Worm (Caenorhabditis elegans) whole organism, L1 larva: ENCODE results near the gene H13N06.7.

Source experiments
- blmp-1 ChIP-seq: fragments of 150-350 bp; optimal IDR thresholded peaks from 2 replicates; lab custom pipeline; 2014; ENCODE audit warnings: missing biosample characterization, missing genetic modification characterization
- dpl-1 ChIP-seq, 3 experiments: fragments of 150-350 bp in 2 of 3; sonication (generic microtip) in 1 of 3; optimal IDR thresholded peaks; 2 replicates each; lab custom pipeline; 2014 to 2017; ENCODE audit warnings: missing biosample characterization in 3 of 3, missing genetic modification characterization in 3 of 3, missing genetic modification reagents in 3 of 3
- ztf-11 ChIP-seq, 2 experiments: sonication (generic microtip); optimal IDR thresholded peaks; 2 replicates each; lab custom pipeline; 2016 to 2017; ENCODE audit warnings: missing genetic modification characterization in 2 of 2, missing biosample characterization in 1 of 2, missing compliant biosample characterization in 1 of 2

DNA sequence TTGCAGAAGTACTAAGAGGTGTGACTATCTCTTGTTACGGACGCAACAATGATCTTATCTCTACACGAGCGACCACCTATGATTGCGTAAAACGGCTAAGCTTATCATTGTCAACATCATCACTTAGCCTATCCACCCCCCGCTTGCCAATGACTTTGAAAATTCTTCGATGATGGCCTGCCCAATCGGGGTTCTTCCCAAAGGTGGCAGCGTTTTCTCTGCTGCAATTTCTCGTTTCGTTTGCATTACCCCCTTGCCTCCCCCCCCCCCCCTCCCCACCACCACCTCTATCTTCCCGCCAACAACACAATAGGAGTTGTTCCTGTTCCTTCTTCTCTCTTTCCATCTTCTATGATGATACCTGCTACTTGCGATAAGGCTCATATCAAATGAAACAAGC is 15.8 kb upstream of the H13N06.7 start:
- TF ChIP-seq blmp-1 (tag; lab: Kevin White, UChicago) (no peak), ztf-11 (tag; optimal IDR thresholded peaks at IDR 0.05; lab: Kevin White, UChicago) (no peak), dpl-1 (GFP tag; optimal IDR thresholded peaks at IDR 0.05; lab: Kevin White, UChicago) (no peak)
